Fruit fly (Drosophila melanogaster) whole organism, embryonic: ENCODE measurements around the gene P5cr-2.

Source experiments
- Abd-B ChIP-seq: fragments of 200-800 bp; sonication (Bioruptor generic); optimal IDR thresholded peaks from 2 replicates; lab custom pipeline; 2018; ENCODE audit warnings: missing biosample characterization, mild to moderate bottlenecking, missing genetic modification characterization, moderate library complexity
- Ada2b ChIP-seq: fragments of 200-800 bp; sonication (Bioruptor generic); IDR thresholded peaks from 2 replicates; pipeline ENCODE4 v1.3.6; 2022; ENCODE audit warnings: missing biosample characterization, missing genetic modification characterization
- Atf-2 ChIP-seq: fragments of 200-800 bp; sonication (Bioruptor generic); optimal IDR thresholded peaks from 2 replicates; lab custom pipeline; 2016; ENCODE audit warnings: missing biosample characterization, missing genetic modification characterization
- Bdp1 ChIP-seq: fragments of 200-800 bp; sonication (Bioruptor generic); optimal IDR thresholded peaks from 3 replicates; lab custom pipeline; 2016; ENCODE audit warnings: missing biosample characterization, missing genetic modification characterization
- CG1024 ChIP-seq: fragments of 200-800 bp; sonication (Bioruptor generic); IDR thresholded peaks from 2 replicates; pipeline ENCODE4 v1.3.6; 2022; ENCODE audit warnings: missing biosample characterization, missing genetic modification characterization
- CG10654 ChIP-seq: fragments of 200-800 bp; sonication (Bioruptor generic); optimal IDR thresholded peaks from 2 replicates; lab custom pipeline; 2016; ENCODE audit warnings: missing biosample characterization, missing genetic modification characterization
- CG1647 ChIP-seq: fragments of 200-800 bp; sonication (Bioruptor generic); optimal IDR thresholded peaks from 3 replicates; lab custom pipeline; 2016; ENCODE audit warnings: missing biosample characterization, missing genetic modification characterization
- CG17186 ChIP-seq: fragments of 200-800 bp; sonication (Bioruptor generic); optimal IDR thresholded peaks from 3 replicates; lab custom pipeline; 2017; ENCODE audit warnings: missing biosample characterization, missing genetic modification reagents, missing genetic modification characterization
- CG18011 ChIP-seq: fragments of 200-800 bp; sonication (Bioruptor generic); optimal IDR thresholded peaks from 2 replicates; lab custom pipeline; 2017; ENCODE audit warnings: missing biosample characterization, missing genetic modification characterization, mild to moderate bottlenecking, moderate library complexity, missing genotype
- CG2199 ChIP-seq: fragments of 200-800 bp; sonication (Bioruptor generic); IDR thresholded peaks from 3 replicates; pipeline ENCODE4 v1.3.6; 2022; ENCODE audit warnings: missing biosample characterization, missing genetic modification characterization
- CG3163 ChIP-seq: fragments of 200-800 bp; sonication (Bioruptor generic); optimal IDR thresholded peaks from 3 replicates; lab custom pipeline; 2016; ENCODE audit warnings: missing biosample characterization, missing genetic modification characterization
- CG32532 ChIP-seq: fragments of 200-800 bp; sonication (Bioruptor generic); IDR thresholded peaks from 2 replicates; pipeline ENCODE4 v1.3.6; 2022; ENCODE audit warnings: missing biosample characterization, missing genetic modification characterization
- CG32772 ChIP-seq: fragments of 200-800 bp; sonication (Bioruptor generic); IDR thresholded peaks from 2 replicates; pipeline ENCODE4 v1.3.6; 2022; ENCODE audit warnings: missing biosample characterization, missing genetic modification characterization
- CG3838 ChIP-seq: fragments of 200-800 bp; sonication (Bioruptor generic); optimal IDR thresholded peaks from 3 replicates; lab custom pipeline; 2016; ENCODE audit warnings: missing biosample characterization, missing genetic modification characterization
- CG6791 ChIP-seq: fragments of 200-800 bp; sonication (Bioruptor generic); IDR thresholded peaks from 3 replicates; pipeline ENCODE4 v1.3.6; 2022; ENCODE audit warnings: missing biosample characterization, missing genetic modification characterization; ENCODE audit not compliant: partially characterized antibody
- CG8388 ChIP-seq: fragments of 200-800 bp; sonication (Bioruptor generic); optimal IDR thresholded peaks from 2 replicates; lab custom pipeline; 2019; ENCODE audit warnings: missing biosample characterization, mild to moderate bottlenecking, missing genetic modification characterization, moderate library complexity
- CG8924 ChIP-seq: fragments of 200-800 bp; optimal IDR thresholded peaks from 3 replicates; lab custom pipeline; 2019; ENCODE audit warnings: missing biosample characterization, mild to moderate bottlenecking, missing genetic modification characterization, moderate library complexity
- CoRest ChIP-seq: fragments of 200-800 bp; sonication (Bioruptor generic); optimal IDR thresholded peaks from 3 replicates; lab custom pipeline; 2018; ENCODE audit warnings: missing biosample characterization, mild to moderate bottlenecking, missing genetic modification characterization, moderate library complexity
- Dip2 ChIP-seq: fragments of 200-800 bp; sonication (Bioruptor generic); IDR thresholded peaks from 2 replicates; pipeline ENCODE4 v1.3.6; 2022; ENCODE audit warnings: missing biosample characterization, missing genetic modification characterization
- H2.0 ChIP-seq: fragments of 200-800 bp; sonication (Bioruptor generic); IDR thresholded peaks from 2 replicates; pipeline ENCODE4 v1.3.6; 2022; ENCODE audit warnings: missing biosample characterization, missing genetic modification characterization
- Hmx ChIP-seq: fragments of 200-800 bp; sonication (Bioruptor generic); optimal IDR thresholded peaks from 2 replicates; lab custom pipeline; 2016; ENCODE audit warnings: missing biosample characterization, missing genetic modification characterization
- Hr3 ChIP-seq: fragments of 200-800 bp; sonication (Bioruptor generic); optimal IDR thresholded peaks from 3 replicates; lab custom pipeline; 2016; ENCODE audit warnings: missing biosample characterization, missing genetic modification characterization
- Mes4 ChIP-seq: fragments of 200-800 bp; sonication (Bioruptor generic); optimal IDR thresholded peaks from 2 replicates; lab custom pipeline; 2016; ENCODE audit warnings: missing biosample characterization, missing genetic modification characterization
- NFAT ChIP-seq: fragments of 200-800 bp; sonication (Bioruptor generic); IDR thresholded peaks from 2 replicates; pipeline ENCODE4 v1.3.6; 2022; ENCODE audit warnings: missing biosample characterization, missing genetic modification characterization
- Oaz ChIP-seq: fragments of 200-800 bp; sonication (Bioruptor generic); IDR thresholded peaks from 2 replicates; pipeline ENCODE4 v1.3.6; 2022; ENCODE audit warnings: missing biosample characterization, missing genetic modification characterization
- TFAM ChIP-seq: fragments of 200-800 bp; sonication (Bioruptor generic); optimal IDR thresholded peaks from 2 replicates; lab custom pipeline; 2017; ENCODE audit warnings: missing biosample characterization, missing genetic modification characterization, inconsistent platforms
- Usf ChIP-seq: fragments of 200-800 bp; sonication (Bioruptor generic); optimal IDR thresholded peaks from 2 replicates; lab custom pipeline; 2017; ENCODE audit warnings: missing genotype, missing biosample characterization, missing genetic modification characterization
- az2 ChIP-seq: fragments of 200-800 bp; sonication (Bioruptor generic); optimal IDR thresholded peaks from 3 replicates; lab custom pipeline; 2016; ENCODE audit warnings: missing biosample characterization, missing genetic modification characterization
- bab2 ChIP-seq: fragments of 200-800 bp; sonication (Bioruptor generic); optimal IDR thresholded peaks from 2 replicates; lab custom pipeline; 2016; ENCODE audit warnings: missing biosample characterization, missing genetic modification characterization
- bigmax ChIP-seq: fragments of 200-800 bp; sonication (Bioruptor generic); optimal IDR thresholded peaks from 2 replicates; lab custom pipeline; 2018; ENCODE audit warnings: missing biosample characterization, mild to moderate bottlenecking, missing genetic modification characterization
- cad ChIP-seq: fragments of >200 bp; optimal IDR thresholded peaks from 2 replicates; lab custom pipeline; 2017; ENCODE audit warnings: missing biosample characterization, missing genetic modification characterization
- dysf ChIP-seq: fragments of 200-800 bp; sonication (Bioruptor generic); IDR thresholded peaks from 3 replicates; pipeline ENCODE4 v1.3.6; 2022; ENCODE audit warnings: missing biosample characterization, missing genetic modification characterization
- eyg ChIP-seq: fragments of 200-800 bp; sonication (Bioruptor generic); optimal IDR thresholded peaks from 3 replicates; lab custom pipeline; 2016; ENCODE audit warnings: missing biosample characterization, missing genetic modification characterization
- ftz-f1 ChIP-seq: fragments of 200-800 bp; sonication (Bioruptor generic); optimal IDR thresholded peaks from 2 replicates; lab custom pipeline; 2016; ENCODE audit warnings: missing biosample characterization, missing genetic modification characterization
- gce ChIP-seq: fragments of 200-800 bp; sonication (Bioruptor generic); IDR thresholded peaks from 3 replicates; pipeline ENCODE4 v1.3.6; 2022; ENCODE audit warnings: missing biosample characterization, missing genetic modification characterization
- grau ChIP-seq: fragments of 200-800 bp; optimal IDR thresholded peaks from 3 replicates; lab custom pipeline; 2019; ENCODE audit warnings: missing biosample characterization, mild to moderate bottlenecking, missing genetic modification characterization, moderate library complexity
- hbn ChIP-seq: fragments of 200-800 bp; sonication (Bioruptor generic); IDR thresholded peaks from 2 replicates; pipeline ENCODE4 v1.3.6; 2022; ENCODE audit warnings: missing biosample characterization, missing genetic modification characterization; ENCODE audit not compliant: partially characterized antibody
- jumu ChIP-seq: fragments of 200-800 bp; sonication (Bioruptor generic); optimal IDR thresholded peaks from 3 replicates; lab custom pipeline; 2016; ENCODE audit warnings: missing biosample characterization, missing genetic modification characterization
- kni ChIP-seq: fragments of 200-800 bp; sonication (Bioruptor generic); optimal IDR thresholded peaks from 3 replicates; lab custom pipeline; 2017; ENCODE audit warnings: mild to moderate bottlenecking, missing biosample characterization, missing genetic modification reagents, missing genetic modification characterization
- lbe ChIP-seq: fragments of 200-800 bp; sonication (Bioruptor generic); optimal IDR thresholded peaks from 2 replicates; lab custom pipeline; 2016; ENCODE audit warnings: missing biosample characterization, mild to moderate bottlenecking, missing genetic modification characterization
- mld ChIP-seq: fragments of 200-800 bp; sonication (Bioruptor generic); IDR thresholded peaks from 3 replicates; pipeline ENCODE4 v1.3.6; 2022; ENCODE audit warnings: missing biosample characterization, missing genetic modification characterization; ENCODE audit not compliant: partially characterized antibody
- onecut ChIP-seq: fragments of 200-800 bp; sonication (Bioruptor generic); IDR thresholded peaks from 2 replicates; pipeline ENCODE4 v1.3.6; 2022; ENCODE audit warnings: missing biosample characterization, missing genetic modification characterization
- pfk ChIP-seq: fragments of 200-800 bp; sonication (Bioruptor generic); optimal IDR thresholded peaks from 2 replicates; lab custom pipeline; 2018; ENCODE audit warnings: missing biosample characterization, mild to moderate bottlenecking, missing genetic modification characterization, moderate library complexity
- schlank ChIP-seq: fragments of 200-800 bp; sonication (Bioruptor generic); optimal IDR thresholded peaks from 2 replicates; lab custom pipeline; 2018; ENCODE audit warnings: missing biosample characterization, mild to moderate bottlenecking, missing genetic modification characterization
- sim ChIP-seq: fragments of 200-800 bp; sonication (Bioruptor generic); IDR thresholded peaks from 2 replicates; pipeline ENCODE4 v1.3.6; 2022; ENCODE audit warnings: missing biosample characterization, missing genetic modification characterization
- slbo ChIP-seq: fragments of 200-800 bp; sonication (Bioruptor generic); IDR thresholded peaks from 2 replicates; pipeline ENCODE4 v1.3.6; 2022; ENCODE audit warnings: missing biosample characterization, missing genetic modification characterization
- so ChIP-seq: fragments of 200-800 bp; sonication (Bioruptor generic); IDR thresholded peaks from 3 replicates; pipeline ENCODE4 v1.3.6; 2022; ENCODE audit warnings: missing biosample characterization, missing genetic modification characterization
- tin ChIP-seq: fragments of 200-800 bp; sonication (Bioruptor generic); optimal IDR thresholded peaks from 3 replicates; lab custom pipeline; 2016; ENCODE audit warnings: missing biosample characterization, missing genetic modification characterization
- tna ChIP-seq: fragments of 200-800 bp; sonication (Bioruptor generic); IDR thresholded peaks from 2 replicates; pipeline ENCODE4 v1.3.6; 2022; ENCODE audit warnings: missing biosample characterization, missing genetic modification characterization; ENCODE audit not compliant: partially characterized antibody
- vnd ChIP-seq: fragments of 200-800 bp; sonication (Bioruptor generic); IDR thresholded peaks from 3 replicates; pipeline ENCODE4 v1.3.6; 2022; ENCODE audit warnings: missing biosample characterization, missing genetic modification characterization; ENCODE audit not compliant: partially characterized antibody
- zen2 ChIP-seq: fragments of 200-800 bp; sonication (Bioruptor generic); IDR thresholded peaks from 3 replicates; pipeline ENCODE4 v1.3.6; 2022; ENCODE audit warnings: missing biosample characterization, missing genetic modification characterization; ENCODE audit not compliant: partially characterized antibody

P5cr-2 gene

DNA sequence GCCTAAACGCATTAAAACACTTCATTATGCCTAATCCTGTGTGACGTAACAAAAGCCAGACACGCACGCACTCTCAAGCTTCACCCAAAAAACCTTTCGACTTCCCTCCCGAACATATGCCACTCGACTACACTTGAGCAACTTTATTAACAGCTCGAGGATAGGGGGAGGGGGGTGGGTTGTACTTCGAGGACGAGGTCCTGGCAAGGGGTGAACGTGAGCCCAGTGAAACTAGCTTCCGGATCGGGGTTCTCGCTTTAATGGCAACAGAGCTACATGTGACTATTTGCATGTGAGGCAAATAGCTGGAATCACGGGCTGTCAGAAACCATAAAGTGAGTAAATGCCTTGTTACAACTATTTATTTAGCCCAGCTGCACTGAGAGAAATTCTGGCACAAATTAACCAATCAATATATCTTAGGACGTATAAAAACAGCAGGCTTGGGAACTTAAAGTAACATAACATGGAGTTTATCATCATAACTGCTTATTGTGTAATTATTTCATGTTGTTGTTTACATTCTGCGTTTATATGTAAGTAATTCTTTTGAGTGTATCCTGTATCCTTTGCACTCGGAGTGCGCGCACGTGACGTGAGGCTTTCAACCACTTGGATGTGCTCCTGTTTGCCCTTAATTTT lies 16.3 kb downstream of the P5cr-2 start (continued):
- TF ChIP-seq dysf (GFP tag; lab: Robert Waterston, UW) (peak; percentile 37; the same call in 2 of the 3 replicates), kni (GFP tag; lab: Kevin White, UChicago) (no peak), CG3838 (GFP tag; lab: Kevin White, UChicago) (no peak), sim (peak; percentile 19; the same call in 1 of the 2 replicates), CG1647 (GFP tag; lab: Kevin White, UChicago) (no peak), onecut (GFP tag; lab: Robert Waterston, UW) (peak; percentile 38; the same call in 1 of the 2 replicates), CG1024 (GFP tag; lab: Robert Waterston, UW) (no peak), Hr3 (peak; percentile 40), lbe (no peak), Mes4 (GFP tag; lab: Kevin White, UChicago) (no peak), TFAM (GFP tag; lab: Kevin White, UChicago) (no peak), slbo (GFP tag; lab: Robert Waterston, UW) (peak; percentile 27; the same call in 1 of the 2 replicates), H2.0 (GFP tag; lab: Robert Waterston, UW) (no peak), CG17186 (GFP tag; lab: Kevin White, UChicago) (no peak), bab2 (GFP tag; lab: Kevin White, UChicago) (peak; percentile 57), vnd (GFP tag; lab: Robert Waterston, UW) (no peak), so (GFP tag; lab: Robert Waterston, UW) (no peak), Usf (peak; percentile 8), Abd-B (GFP tag; lab: Kevin White, UChicago) (no peak), ftz-f1 (GFP tag; lab: Kevin White, UChicago) (no peak), CG2199 (no peak), az2 (GFP tag; lab: Kevin White, UChicago) (peak; percentile 49), bigmax (GFP tag; lab: Kevin White, UChicago) (no peak), hbn (GFP tag; lab: Robert Waterston, UW) (no peak), CG6791 (GFP tag; lab: Robert Waterston, UW) (no peak), tna (GFP tag; lab: Robert Waterston, UW) (no peak), NFAT (GFP tag; lab: Robert Waterston, UW) (no peak), Dip2 (GFP tag; lab: Robert Waterston, UW) (no peak), schlank (tag; lab: Kevin White, UChicago) (no peak), eyg (GFP tag; lab: Kevin White, UChicago) (no peak), CG8924 (tag; lab: Kevin White, UChicago) (peak; percentile 45), jumu (GFP tag; lab: Kevin White, UChicago) (peak; percentile 7), Ada2b (GFP tag; lab: Robert Waterston, UW) (no peak), Oaz (GFP tag; lab: Robert Waterston, UW) (no peak), CG10654 (GFP tag; lab: Kevin White, UChicago) (peak; percentile 12), zen2 (GFP tag; lab: Robert Waterston, UW) (no peak), Hmx (no peak), CG18011 (GFP tag; lab: Kevin White, UChicago) (no peak), CG32532 (GFP tag; lab: Robert Waterston, UW) (no peak), CG3163 (GFP tag; lab: Kevin White, UChicago) (no peak), CG32772 (peak; percentile 41; the same call in 1 of the 2 replicates), pfk (no peak), grau (tag; lab: Kevin White, UChicago) (peak; percentile 53), gce (no peak), mld (GFP tag; lab: Robert Waterston, UW) (no peak), Bdp1 (no peak), CoRest (tag; lab: Kevin White, UChicago) (peak; percentile 58), Atf-2 (peak; percentile 49), cad (GFP tag; lab: Kevin White, UChicago) (no peak), tin (GFP tag; lab: Kevin White, UChicago) (peak; percentile 52), CG8388 (GFP tag; lab: Kevin White, UChicago) (peak; percentile 65)
